Worm (Caenorhabditis elegans): ENCODE results near the gene C33B4.5.

The C33B4.5 gene

ce11 chrII:11409678-11410133 lies 26.6 kb downstream of the C33B4.5 start, which contains the start of gene C05D12.7:
TSS of gene C05D12.7 (plus strand) at chrII:11410083.
- no peak for TF ChIP-seq flt-1 (GFP tag; IDR thresholded peaks at IDR 0.05)
- TF ChIP-seq T22C8.4 (GFP tag; IDR thresholded peaks at IDR 0.05): no peak
- no peak for TF ChIP-seq ztf-29 (GFP tag; IDR thresholded peaks at IDR 0.05)
- TF ChIP-seq cog-1 (tag; optimal IDR thresholded peaks at IDR 0.05): no peak
- no peak for TF ChIP-seq klf-2 (GFP tag; conservative IDR thresholded peaks at IDR 0.05)
- no peak for TF ChIP-seq ref-1 (GFP tag; conservative IDR thresholded peaks at IDR 0.05)
- TF ChIP-seq tab-1 (GFP tag; IDR thresholded peaks at IDR 0.05): no peak
- no peak for TF ChIP-seq med-1 (GFP tag; optimal IDR thresholded peaks at IDR 0.05; ENCODE audit: insufficient read depth)
- TF ChIP-seq ztf-23 (GFP tag; IDR thresholded peaks at IDR 0.05): no peak

- TF ChIP-seq flt-1 (GFP tag; IDR thresholded peaks at IDR 0.05) (no peak), ref-1 (GFP tag; conservative IDR thresholded peaks at IDR 0.05) (no peak), ztf-29 (GFP tag; IDR thresholded peaks at IDR 0.05) (no peak), T22C8.4 (GFP tag; IDR thresholded peaks at IDR 0.05) (no peak), tab-1 (GFP tag; IDR thresholded peaks at IDR 0.05) (no peak), cog-1 (tag; optimal IDR thresholded peaks at IDR 0.05) (no peak), ztf-23 (GFP tag; IDR thresholded peaks at IDR 0.05) (no peak), med-1 (GFP tag; optimal IDR thresholded peaks at IDR 0.05; ENCODE audit: insufficient read depth) (no peak), klf-2 (GFP tag; conservative IDR thresholded peaks at IDR 0.05) (no peak)
Measured at ce11 chrII:11415672-11416071, 32.5 kb downstream of the C33B4.5 start, which contains the start of gene C05D12.1. TSS of gene C05D12.1 (minus strand) at chrII:11415772.

ce11 chrII:11417999-11418398 lies 34.9 kb downstream of the C33B4.5 start, which contains the start of gene C05D12.2:
TSS of gene C05D12.2 (plus strand) at chrII:11418299.
- TF ChIP-seq med-1 (GFP tag; optimal IDR thresholded peaks at IDR 0.05; ENCODE audit: insufficient read depth) (no peak), ztf-29 (GFP tag; IDR thresholded peaks at IDR 0.05) (no peak)

DNA sequence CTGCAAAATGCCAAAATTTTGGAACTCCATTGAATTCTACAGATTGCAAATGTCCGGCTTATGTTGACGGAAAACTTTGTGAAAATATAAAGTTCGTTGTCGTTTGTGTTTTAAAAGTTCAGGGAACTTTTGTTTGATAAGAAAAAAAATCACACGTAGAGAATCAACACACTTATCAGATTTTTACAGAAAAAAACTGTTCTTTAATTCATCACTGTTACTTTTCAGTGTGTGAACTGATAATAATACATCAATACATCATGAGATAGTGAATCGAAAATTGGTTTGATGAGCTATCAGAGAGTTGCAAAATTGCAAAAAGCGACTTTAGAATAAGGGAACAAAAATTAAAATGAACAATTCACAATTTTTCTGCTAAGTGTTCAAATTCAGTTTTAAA lies 35.3 kb downstream of the C33B4.5 start:
- no peak for TF ChIP-seq tab-1 (GFP tag; IDR thresholded peaks at IDR 0.05)

DNA sequence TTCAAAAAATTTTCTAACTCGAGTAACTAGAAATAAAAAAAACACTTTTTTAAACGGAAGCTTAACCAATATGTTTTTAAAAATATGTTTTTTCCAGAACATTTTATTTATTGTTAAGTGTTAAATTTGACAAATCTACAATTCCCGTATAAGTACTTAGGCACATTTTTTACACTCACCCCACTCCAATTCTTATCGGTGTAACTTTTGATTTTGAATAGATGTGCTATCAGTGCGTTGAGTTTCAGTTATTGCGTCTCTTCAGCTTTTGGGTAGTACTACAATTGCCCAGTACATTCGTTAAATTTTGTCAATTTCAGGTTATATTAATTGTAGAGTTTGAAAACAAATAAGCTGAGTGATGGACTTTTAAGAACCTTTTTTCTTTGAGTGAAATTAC lies 40.9 kb downstream of the C33B4.5 start:
- no peak for TF ChIP-seq flt-1 (GFP tag; IDR thresholded peaks at IDR 0.05)
- TF ChIP-seq klf-2 (GFP tag; conservative IDR thresholded peaks at IDR 0.05): no peak
- TF ChIP-seq cog-1 (tag; optimal IDR thresholded peaks at IDR 0.05): no peak
- TF ChIP-seq ref-1 (GFP tag; conservative IDR thresholded peaks at IDR 0.05): no peak
- TF ChIP-seq ztf-29 (GFP tag; IDR thresholded peaks at IDR 0.05): no peak
- TF ChIP-seq T22C8.4 (GFP tag; IDR thresholded peaks at IDR 0.05): no peak
- TF ChIP-seq med-1 (GFP tag; optimal IDR thresholded peaks at IDR 0.05; ENCODE audit: insufficient read depth): no peak
- no peak for TF ChIP-seq ztf-23 (GFP tag; IDR thresholded peaks at IDR 0.05)
- no peak for TF ChIP-seq tab-1 (GFP tag; IDR thresholded peaks at IDR 0.05)

- TF ChIP-seq flt-1 (GFP tag; IDR thresholded peaks at IDR 0.05) (no peak), tab-1 (GFP tag; IDR thresholded peaks at IDR 0.05) (no peak), ref-1 (GFP tag; conservative IDR thresholded peaks at IDR 0.05) (no peak), T22C8.4 (GFP tag; IDR thresholded peaks at IDR 0.05) (no peak), ztf-29 (GFP tag; IDR thresholded peaks at IDR 0.05) (no peak), ztf-23 (GFP tag; IDR thresholded peaks at IDR 0.05) (no peak), med-1 (GFP tag; optimal IDR thresholded peaks at IDR 0.05; ENCODE audit: insufficient read depth) (no peak), klf-2 (GFP tag; conservative IDR thresholded peaks at IDR 0.05) (no peak), cog-1 (tag; optimal IDR thresholded peaks at IDR 0.05) (no peak)
Measured at ce11 chrII:11424579-11425316, 41.6 kb downstream of the C33B4.5 start, which contains the start of gene C05D12.3. TSS of gene C05D12.3 (plus strand) at chrII:11425266.

DNA sequence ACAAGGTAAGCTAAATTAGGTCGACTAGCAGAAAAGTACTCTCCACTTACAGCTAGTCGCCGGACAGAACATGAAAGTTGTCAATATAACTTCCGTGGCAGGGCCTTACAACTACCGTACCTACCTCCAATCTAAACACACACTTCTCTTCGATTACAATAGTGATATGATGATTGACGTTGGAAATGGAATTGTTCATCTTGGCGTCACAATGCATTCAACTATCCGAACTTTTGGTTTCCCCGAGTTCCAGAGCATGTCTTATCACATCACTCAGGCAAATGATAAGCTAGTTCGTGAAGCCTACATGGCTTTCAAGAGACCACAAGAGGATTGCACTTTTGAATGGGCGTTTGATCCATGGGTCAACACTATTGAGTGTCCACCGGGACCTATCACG lies 44.2 kb downstream of the C33B4.5 start:
- no peak for TF ChIP-seq tab-1 (GFP tag; IDR thresholded peaks at IDR 0.05)

DNA sequence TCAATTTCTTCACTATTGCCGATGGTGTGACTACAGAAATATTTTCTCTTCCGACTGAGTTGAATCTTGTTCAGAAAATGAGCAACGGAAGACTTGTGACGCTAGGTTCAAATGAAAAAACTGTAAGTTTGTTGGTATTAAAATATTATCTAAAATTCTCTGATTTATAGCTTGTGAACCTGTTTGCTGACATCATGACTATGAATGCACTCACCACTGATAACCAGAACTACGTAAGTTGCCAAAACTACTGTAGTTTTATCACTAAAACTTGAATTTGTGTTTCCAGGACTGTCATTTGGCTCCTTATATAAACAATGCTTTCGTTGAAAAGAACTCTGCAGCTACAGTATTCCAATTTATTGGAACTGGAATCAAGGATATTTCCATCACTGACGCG lies 45.5 kb downstream of the C33B4.5 start:
- TF ChIP-seq med-1 (GFP tag; optimal IDR thresholded peaks at IDR 0.05; ENCODE audit: insufficient read depth) (no peak), ztf-29 (GFP tag; IDR thresholded peaks at IDR 0.05) (no peak), flt-1 (GFP tag; IDR thresholded peaks at IDR 0.05) (no peak), ref-1 (GFP tag; conservative IDR thresholded peaks at IDR 0.05) (no peak), tab-1 (GFP tag; IDR thresholded peaks at IDR 0.05) (no peak), cog-1 (tag; optimal IDR thresholded peaks at IDR 0.05) (no peak), T22C8.4 (GFP tag; IDR thresholded peaks at IDR 0.05) (no peak), ztf-23 (GFP tag; IDR thresholded peaks at IDR 0.05) (no peak), klf-2 (GFP tag; conservative IDR thresholded peaks at IDR 0.05) (no peak)

- TF ChIP-seq flt-1 (GFP tag; IDR thresholded peaks at IDR 0.05) (no peak), klf-2 (GFP tag; conservative IDR thresholded peaks at IDR 0.05) (no peak), T22C8.4 (GFP tag; IDR thresholded peaks at IDR 0.05) (no peak)
Measured at ce11 chrII:11431584-11431983, 48.5 kb downstream of the C33B4.5 start, which contains the start of gene C05D12.4. TSS of gene C05D12.4 (plus strand) at chrII:11431884.

- TF ChIP-seq tab-1 (GFP tag; IDR thresholded peaks at IDR 0.05) (no peak), ztf-29 (GFP tag; IDR thresholded peaks at IDR 0.05) (no peak), med-1 (GFP tag; optimal IDR thresholded peaks at IDR 0.05; ENCODE audit: insufficient read depth) (no peak), ref-1 (GFP tag; conservative IDR thresholded peaks at IDR 0.05) (no peak), flt-1 (GFP tag; IDR thresholded peaks at IDR 0.05) (no peak), klf-2 (GFP tag; conservative IDR thresholded peaks at IDR 0.05) (no peak), ztf-23 (GFP tag; IDR thresholded peaks at IDR 0.05) (no peak), T22C8.4 (GFP tag; IDR thresholded peaks at IDR 0.05) (no peak), cog-1 (tag; optimal IDR thresholded peaks at IDR 0.05) (no peak)
Measured at ce11 chrII:11433942-11434341, 50.8 kb downstream of the C33B4.5 start, which contains the start of gene C05D12.5. TSS of gene C05D12.5 (plus strand) at chrII:11434242.

Data from whole organism, midembryonic.